Fruit fly (Drosophila melanogaster) whole organism, embryonic: ENCODE results near the gene CG42854.
A peak's percentile ranks its signal among the peaks of the same experiment; 100 is the strongest.

Experiments used
- B-H2 ChIP-seq: fragments of 200-800 bp; sonication (Bioruptor generic); optimal IDR thresholded peaks from 2 replicates; lab custom pipeline; 2018; ENCODE audit warnings: missing biosample characterization, mild to moderate bottlenecking, missing genetic modification characterization
- CG10209 ChIP-seq: fragments of 200-800 bp; sonication (Bioruptor generic); optimal IDR thresholded peaks from 3 replicates; lab custom pipeline; 2017; ENCODE audit warnings: missing biosample characterization, mild to moderate bottlenecking, missing genetic modification characterization, missing genetic modification reagents
- CG14014 ChIP-seq: fragments of 200-800 bp; sonication (Bioruptor generic); IDR thresholded peaks from 2 replicates; pipeline ENCODE4 v1.3.6; 2022; ENCODE audit warnings: missing biosample characterization, missing genetic modification characterization
- CG15011 ChIP-seq: fragments of 200-800 bp; sonication (Bioruptor generic); optimal IDR thresholded peaks from 3 replicates; lab custom pipeline; 2018; ENCODE audit warnings: missing biosample characterization, mild to moderate bottlenecking, missing genetic modification characterization
- CG16863 ChIP-seq: fragments of 200-800 bp; sonication (Bioruptor generic); optimal IDR thresholded peaks from 3 replicates; lab custom pipeline; 2016; ENCODE audit warnings: missing biosample characterization, missing genetic modification characterization
- CG17361 ChIP-seq: fragments of 200-800 bp; sonication (Bioruptor generic); IDR thresholded peaks from 3 replicates; pipeline ENCODE4 v1.3.6; 2022; ENCODE audit warnings: missing biosample characterization, missing genetic modification characterization
- CG2678 ChIP-seq: fragments of 200-800 bp; sonication (Bioruptor generic); optimal IDR thresholded peaks from 3 replicates; lab custom pipeline; 2019; ENCODE audit warnings: missing biosample characterization, mild to moderate bottlenecking, missing genetic modification characterization, moderate library complexity
- CG30431 ChIP-seq: fragments of 200-800 bp; sonication (Bioruptor generic); optimal IDR thresholded peaks from 2 replicates; lab custom pipeline; 2017; ENCODE audit warnings: missing biosample characterization, missing genetic modification characterization
- CG33213 ChIP-seq: fragments of 200-800 bp; sonication (Bioruptor generic); optimal IDR thresholded peaks from 3 replicates; lab custom pipeline; 2016; ENCODE audit warnings: missing biosample characterization, missing genetic modification characterization
- CG3407 ChIP-seq: fragments of 200-800 bp; sonication (Bioruptor generic); optimal IDR thresholded peaks from 2 replicates; lab custom pipeline; 2018; ENCODE audit warnings: missing biosample characterization, mild to moderate bottlenecking, missing genetic modification characterization
- CG43689 ChIP-seq: fragments of 200-800 bp; sonication (Bioruptor generic); IDR thresholded peaks from 2 replicates; pipeline ENCODE4 v1.3.6; 2022; ENCODE audit warnings: missing biosample characterization, missing genetic modification characterization
- CG4404 ChIP-seq: fragments of 200-800 bp; sonication (Bioruptor generic); IDR thresholded peaks from 2 replicates; pipeline ENCODE4 v1.3.6; 2022; ENCODE audit warnings: missing biosample characterization, missing genetic modification characterization
- CG6272 ChIP-seq: fragments of 200-800 bp; sonication (Bioruptor generic); IDR thresholded peaks from 2 replicates; pipeline ENCODE4 v1.3.6; 2022; ENCODE audit warnings: missing biosample characterization, missing genetic modification characterization
- CG7839 ChIP-seq: fragments of 200-800 bp; sonication (Bioruptor generic); optimal IDR thresholded peaks from 3 replicates; lab custom pipeline; 2018; ENCODE audit warnings: missing biosample characterization, mild to moderate bottlenecking, missing genetic modification characterization, moderate library complexity
- CG8290 ChIP-seq, 3 experiments: fragments of 200-800 bp; sonication (Bioruptor generic); optimal IDR thresholded peaks; 2 replicates each; lab custom pipeline; 2016 to 2019; ENCODE audit warnings: missing biosample characterization in 3 of 3, missing genetic modification characterization in 3 of 3, mild to moderate bottlenecking in 2 of 3, moderate library complexity in 1 of 3
- CG8359 ChIP-seq: fragments of 200-800 bp; sonication (Bioruptor generic); optimal IDR thresholded peaks from 2 replicates; lab custom pipeline; 2017; ENCODE audit warnings: missing biosample characterization, mild to moderate bottlenecking, missing genetic modification characterization, borderline replicate concordance
- CG9817 ChIP-seq: fragments of 200-800 bp; sonication (Bioruptor generic); optimal IDR thresholded peaks from 2 replicates; lab custom pipeline; 2018; ENCODE audit warnings: missing biosample characterization, mild to moderate bottlenecking, missing genetic modification characterization, moderate library complexity
- CTCF ChIP-seq: fragments of 200-800 bp; sonication (Bioruptor generic); optimal IDR thresholded peaks from 2 replicates; lab custom pipeline; 2017; ENCODE audit warnings: missing biosample characterization, mild to moderate bottlenecking, missing genetic modification characterization, moderate library complexity
- CoRest ChIP-seq: fragments of 200-800 bp; sonication (Bioruptor generic); optimal IDR thresholded peaks from 3 replicates; lab custom pipeline; 2018; ENCODE audit warnings: missing biosample characterization, mild to moderate bottlenecking, missing genetic modification characterization, moderate library complexity
- GATAe ChIP-seq: fragments of 200-800 bp; sonication (Bioruptor generic); conservative IDR thresholded peaks from 2 replicates; pipeline ENCODE4 v1.3.6; 2022; ENCODE audit warnings: missing biosample characterization, missing genetic modification characterization
- HLHmδ ChIP-seq: fragments of 200-800 bp; sonication (Bioruptor generic); optimal IDR thresholded peaks from 2 replicates; lab custom pipeline; 2018; ENCODE audit warnings: missing biosample characterization, mild to moderate bottlenecking, missing genetic modification characterization, moderate library complexity
- HmgZ ChIP-seq: fragments of 200-800 bp; sonication (Bioruptor generic); optimal IDR thresholded peaks from 2 replicates; lab custom pipeline; 2018; ENCODE audit warnings: missing biosample characterization, mild to moderate bottlenecking, missing genetic modification characterization
- Max ChIP-seq: fragments of 200-800 bp; sonication (Bioruptor generic); optimal IDR thresholded peaks from 2 replicates; lab custom pipeline; 2016; ENCODE audit warnings: missing biosample characterization, mild to moderate bottlenecking, missing genetic modification characterization
- Med ChIP-seq: fragments of 200-800 bp; sonication (Bioruptor generic); peaks from one replicate; lab custom pipeline; 2016; ENCODE audit warnings: missing biosample characterization, missing genetic modification characterization, mild to moderate bottlenecking, inconsistent platforms, moderate library complexity
- Myb ChIP-seq: fragments of 200-800 bp; sonication (Bioruptor generic); optimal IDR thresholded peaks from 2 replicates; lab custom pipeline; 2016; ENCODE audit warnings: missing biosample characterization, missing genetic modification characterization
- Nf-YA ChIP-seq: fragments of 200-800 bp; sonication (Bioruptor generic); IDR thresholded peaks from 2 replicates; pipeline ENCODE4 v1.3.6; 2022; ENCODE audit warnings: missing biosample characterization, missing genetic modification characterization
- Oli ChIP-seq: fragments of 200-800 bp; sonication (Bioruptor generic); optimal IDR thresholded peaks from 2 replicates; lab custom pipeline; 2018; ENCODE audit warnings: missing biosample characterization, mild to moderate bottlenecking, missing genetic modification characterization, moderate library complexity
- Optix ChIP-seq: fragments of 200-800 bp; sonication (Bioruptor generic); IDR thresholded peaks from 3 replicates; pipeline ENCODE4 v1.3.6; 2022; ENCODE audit warnings: missing biosample characterization, missing genetic modification characterization
- Pdp1 ChIP-seq, 2 experiments: fragments of 200-800 bp; sonication (Bioruptor generic); optimal IDR thresholded peaks; 3 replicates each; lab custom pipeline; 2016; ENCODE audit warnings: missing biosample characterization in 2 of 2, missing genetic modification characterization in 2 of 2, mild to moderate bottlenecking in 1 of 2, moderate library complexity in 1 of 2
- Sox102F ChIP-seq: fragments of 200-800 bp; sonication (Bioruptor generic); optimal IDR thresholded peaks from 2 replicates; lab custom pipeline; 2018; ENCODE audit warnings: missing biosample characterization, mild to moderate bottlenecking, missing genetic modification characterization, moderate library complexity
- ase ChIP-seq: fragments of 200-800 bp; sonication (Bioruptor generic); IDR thresholded peaks from 3 replicates; pipeline ENCODE4 v1.3.6; 2022; ENCODE audit warnings: missing biosample characterization, missing genetic modification characterization
- cato ChIP-seq: fragments of 200-800 bp; sonication (Bioruptor generic); optimal IDR thresholded peaks from 2 replicates; lab custom pipeline; 2016; ENCODE audit warnings: missing biosample characterization, missing genetic modification characterization, borderline replicate concordance
- crol ChIP-seq: fragments of 200-800 bp; sonication (Bioruptor generic); IDR thresholded peaks from 2 replicates; pipeline ENCODE4 v1.3.6; 2022; ENCODE audit warnings: missing biosample characterization, missing genetic modification characterization
- cwo ChIP-seq: fragments of 200-800 bp; sonication (Bioruptor generic); optimal IDR thresholded peaks from 3 replicates; lab custom pipeline; 2017; ENCODE audit warnings: missing biosample characterization, missing genetic modification characterization, mild to moderate bottlenecking, moderate library complexity, missing genetic modification reagents
- dysf ChIP-seq: fragments of 200-800 bp; sonication (Bioruptor generic); IDR thresholded peaks from 3 replicates; pipeline ENCODE4 v1.3.6; 2022; ENCODE audit warnings: missing biosample characterization, missing genetic modification characterization
- ewg ChIP-seq: fragments of 200-800 bp; sonication (Bioruptor generic); optimal IDR thresholded peaks from 3 replicates; lab custom pipeline; 2017; ENCODE audit warnings: mild to moderate bottlenecking, missing biosample characterization, missing genetic modification reagents, missing genetic modification characterization
- grau ChIP-seq: fragments of 200-800 bp; optimal IDR thresholded peaks from 3 replicates; lab custom pipeline; 2019; ENCODE audit warnings: missing biosample characterization, mild to moderate bottlenecking, missing genetic modification characterization, moderate library complexity
- hth ChIP-seq: fragments of >200 bp; optimal IDR thresholded peaks from 2 replicates; lab custom pipeline; 2017; ENCODE audit warnings: inconsistent platforms
- ind ChIP-seq: fragments of 200-800 bp; sonication (Bioruptor generic); optimal IDR thresholded peaks from 3 replicates; lab custom pipeline; 2016; ENCODE audit warnings: missing biosample characterization, missing genetic modification characterization
- kay ChIP-seq: fragments of 200-800 bp; sonication (Bioruptor generic); optimal IDR thresholded peaks from 2 replicates; lab custom pipeline; 2016; ENCODE audit warnings: missing biosample characterization, missing genetic modification characterization
- lab ChIP-seq: fragments of 200-800 bp; sonication (Bioruptor generic); optimal IDR thresholded peaks from 3 replicates; lab custom pipeline; 2017; ENCODE audit warnings: missing biosample characterization, missing genetic modification characterization, mild to moderate bottlenecking, moderate library complexity, missing genetic modification reagents
- mirr ChIP-seq: fragments of 200-800 bp; sonication (Bioruptor generic); optimal IDR thresholded peaks from 3 replicates; lab custom pipeline; 2018; ENCODE audit warnings: missing biosample characterization, mild to moderate bottlenecking, missing genetic modification characterization
- pum ChIP-seq: fragments of 200-800 bp; sonication (Bioruptor generic); optimal IDR thresholded peaks from 2 replicates; lab custom pipeline; 2016; ENCODE audit warnings: missing biosample characterization, missing genetic modification characterization
- sens ChIP-seq: fragments of 200-800 bp; sonication (Bioruptor generic); peaks from one replicate; lab custom pipeline; 2016; ENCODE audit warnings: missing biosample characterization, missing genetic modification characterization
- sna ChIP-seq: fragments of 200-800 bp; sonication (Bioruptor generic); IDR thresholded peaks from 2 replicates; pipeline ENCODE4 v1.3.6; 2022; ENCODE audit warnings: missing biosample characterization, missing genetic modification characterization; ENCODE audit not compliant: partially characterized antibody

Gene CG42854

DNA sequence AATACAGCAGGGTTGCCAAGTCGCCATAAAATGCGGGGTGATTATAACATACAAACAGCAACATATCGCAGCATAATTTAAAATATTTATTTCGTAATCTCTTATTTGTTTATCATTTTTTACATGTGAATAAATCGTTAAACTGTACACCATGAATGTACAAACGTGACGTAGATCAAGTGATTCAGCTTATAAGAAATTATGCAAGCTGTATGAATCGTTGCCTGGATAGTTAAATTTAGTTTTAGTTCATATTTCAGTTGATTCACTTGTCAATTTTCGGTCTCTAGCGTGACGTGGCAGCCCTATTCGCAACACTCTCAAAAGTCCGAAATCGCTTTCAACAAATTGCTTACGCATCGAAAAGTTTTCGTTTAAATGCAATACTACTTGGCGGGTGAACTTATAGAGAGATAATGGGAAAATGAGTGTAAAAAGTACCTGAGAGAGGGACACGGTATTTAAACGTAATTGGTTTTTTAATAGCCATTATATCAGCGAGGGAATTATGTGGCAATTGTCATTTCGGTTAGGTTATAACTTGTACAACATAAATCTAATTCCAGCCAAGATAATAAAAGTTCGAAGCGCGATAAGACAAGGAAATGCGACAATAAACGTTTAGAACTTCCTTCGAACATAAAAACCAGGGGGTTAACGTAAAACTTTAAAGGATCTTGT, 45.4 kb upstream of the CG42854 start (continued):
- TF ChIP-seq CG9817 (tag; lab: Kevin White, UChicago) (peak; percentile 66), Nf-YA (GFP tag; lab: Robert Waterston, UW) (no peak), CG4404 (GFP tag; lab: Robert Waterston, UW) (no peak), CG8359 (GFP tag; lab: Kevin White, UChicago) (peak; percentile 50), CG30431 (no peak), CG16863 (GFP tag; lab: Kevin White, UChicago) (peak; percentile 47), HLHmδ (GFP tag; lab: Kevin White, UChicago) (no peak), Myb (peak; percentile 30), sna (GFP tag; lab: Robert Waterston, UW) (no peak), HmgZ (peak; percentile 68), kay (GFP tag; lab: Kevin White, UChicago) (peak; percentile 42), ind (GFP tag; lab: Kevin White, UChicago) (peak; percentile 67), Sox102F (GFP tag; lab: Kevin White, UChicago) (peak; percentile 75)

dm6 chrX:17290960-17291432, 44.2 kb upstream of the CG42854 start:
- TF ChIP-seq CG3407 (GFP tag; lab: Kevin White, UChicago): no peak
- TF ChIP-seq CG43689 (GFP tag; lab: Robert Waterston, UW): no peak
- TF ChIP-seq CTCF (GFP tag; lab: Kevin White, UChicago): peak; percentile 78
- TF ChIP-seq Max: no peak
- TF ChIP-seq dysf (GFP tag; lab: Robert Waterston, UW): 0 out of 3 replicates have a peak, but pooled peaks have one; percentile 15
- peak; percentile 45 for TF ChIP-seq Med (GFP tag; lab: Kevin White, UChicago)
- TF ChIP-seq sens (GFP tag; lab: Kevin White, UChicago): peak; percentile 62
- peak; percentile 2 for TF ChIP-seq grau
- TF ChIP-seq ase: no peak
- TF ChIP-seq CG17361 (GFP tag; lab: Robert Waterston, UW): 0 out of 3 replicates have a peak, but pooled peaks have one; percentile 11
- no peak for TF ChIP-seq CG33213 (GFP tag; lab: Kevin White, UChicago)
- no peak for TF ChIP-seq ewg (GFP tag; lab: Kevin White, UChicago)
- TF ChIP-seq CG7839 (tag; lab: Kevin White, UChicago): peak; percentile 11
- no peak for TF ChIP-seq CoRest
- TF ChIP-seq Pdp1 (GFP tag; optimal IDR thresholded peaks at IDR 0.05; lab: Kevin White, UChicago): peak in 1 of 2 experiments; percentile 8
- TF ChIP-seq CG6272: no peak
- TF ChIP-seq Oli (tag; lab: Kevin White, UChicago): peak; percentile 6
- TF ChIP-seq CG2678 (tag; lab: Kevin White, UChicago): peak; percentile 2

- no peak for TF ChIP-seq Optix (GFP tag; lab: Robert Waterston, UW)
- no peak for TF ChIP-seq CG8290 (GFP tag; optimal IDR thresholded peaks at IDR 0.05; lab: Kevin White, UChicago)
- peak in 1 of 2 experiments; percentile 11 for TF ChIP-seq CG8290 (tag; optimal IDR thresholded peaks at IDR 0.05; lab: Kevin White, UChicago)
- peak; percentile 38 for TF ChIP-seq lab
- TF ChIP-seq cwo (GFP tag; lab: Kevin White, UChicago): peak; percentile 59
- no peak for TF ChIP-seq pum (GFP tag; lab: Kevin White, UChicago)
- no peak for TF ChIP-seq CG14014
- no peak for TF ChIP-seq CG10209 (GFP tag; lab: Kevin White, UChicago)
- peak; percentile 35; the same call in 1 of the 2 replicates for TF ChIP-seq GATAe (GFP tag; lab: Robert Waterston, UW)
- peak; percentile 90 for TF ChIP-seq mirr (GFP tag; lab: Kevin White, UChicago)
- TF ChIP-seq CG33213 (GFP tag; lab: Kevin White, UChicago): no peak
- TF ChIP-seq crol (GFP tag; lab: Robert Waterston, UW): 0 out of 2 replicates have a peak, but pooled peaks have one; percentile 37
- peak in 1 of 2 experiments; percentile 19 for TF ChIP-seq Pdp1 (GFP tag; optimal IDR thresholded peaks at IDR 0.05; lab: Kevin White, UChicago)
- no peak for TF ChIP-seq kay (GFP tag; lab: Kevin White, UChicago)
- no peak for TF ChIP-seq CG15011 (GFP tag; lab: Kevin White, UChicago)
- no peak for TF ChIP-seq hth (lab: Kevin White, UChicago)
- no peak for TF ChIP-seq cato (GFP tag; lab: Kevin White, UChicago)
- TF ChIP-seq B-H2: peak; percentile 40
These were observed 43.5 kb upstream of the CG42854 start for dm6 chrX:17290154-17290959.
